Worm (Caenorhabditis elegans): ENCODE measurements around the gene C12D8.21.

The C12D8.21 gene

DNA sequence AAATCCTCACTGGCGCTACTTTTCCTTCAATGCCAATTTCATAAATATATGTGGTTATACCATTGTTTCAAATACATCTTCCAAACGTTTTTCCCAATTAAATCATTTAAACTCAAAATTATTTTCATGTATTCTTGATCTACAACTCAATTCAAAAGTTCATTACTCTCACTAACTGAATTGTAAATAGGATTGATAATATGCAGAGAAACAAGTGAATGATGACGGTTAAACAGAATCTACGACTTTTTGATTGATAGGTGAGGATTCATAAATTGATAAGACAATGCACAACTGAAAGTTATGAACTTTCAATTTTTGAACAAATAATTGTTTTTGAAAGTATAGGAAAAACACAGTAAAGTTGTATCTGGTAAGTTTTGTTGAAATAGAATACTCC lies 49.7 kb downstream of the C12D8.21 start:
- TF ChIP-seq zip-5 (tag; optimal IDR thresholded peaks at IDR 0.05) (no peak), elt-2 (tag; optimal IDR thresholded peaks at IDR 0.05) (no peak), dmd-4 (tag; optimal IDR thresholded peaks at IDR 0.05; ENCODE audit: borderline replicate concordance) (no peak), ttx-3 (tag; optimal IDR thresholded peaks at IDR 0.05) (no peak), hlh-6 (tag; optimal IDR thresholded peaks at IDR 0.05) (no peak), ahr-1 (tag; optimal IDR thresholded peaks at IDR 0.05) (no peak), pat-9 (tag; optimal IDR thresholded peaks at IDR 0.05) (no peak), ceh-24 (tag; optimal IDR thresholded peaks at IDR 0.05) (no peak), unc-55 (GFP tag; optimal IDR thresholded peaks at IDR 0.05) (no peak), C38D4.7 (GFP tag; optimal IDR thresholded peaks at IDR 0.05) (no peak)
